Worm (Caenorhabditis elegans) whole organism, L4 larva: ENCODE results near the gene F52C12.2.

Experiments
- aly-2 ChIP-seq: sonication (generic microtip); optimal IDR thresholded peaks from 2 replicates; lab custom pipeline; 2018; ENCODE audit warnings: missing biosample characterization, missing genetic modification characterization
- dve-1 ChIP-seq: sonication (generic microtip); optimal IDR thresholded peaks from 2 replicates; lab custom pipeline; 2017; ENCODE audit warnings: antibody characterized with exemption, mild to moderate bottlenecking, missing genetic modification characterization, missing compliant biosample characterization; ENCODE audit not compliant: insufficient read depth
- nhr-111 ChIP-seq: fragments of 200-800 bp; sonication (Bioruptor generic); optimal IDR thresholded peaks from 2 replicates; lab custom pipeline; 2018; ENCODE audit warnings: mild to moderate bottlenecking, missing genetic modification characterization, missing compliant biosample characterization

DNA sequence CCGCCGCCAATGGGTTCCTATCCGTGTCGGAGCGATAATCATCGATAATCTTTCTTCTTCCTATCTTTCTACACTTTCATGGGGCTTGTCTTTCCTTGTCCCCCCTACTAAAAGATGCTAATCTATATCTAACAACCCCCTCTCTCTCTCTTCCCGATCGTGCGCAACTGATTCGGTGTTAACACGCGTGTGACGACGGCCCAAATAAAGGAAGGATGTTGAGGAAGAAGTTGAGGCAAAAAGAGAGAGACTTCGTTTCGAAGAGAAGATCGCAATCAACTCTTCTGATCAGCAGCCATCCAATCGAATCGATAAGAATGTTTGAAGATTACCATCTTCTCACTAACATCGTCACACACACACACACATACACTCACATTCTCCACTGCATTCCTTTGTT lies 42.1 kb upstream of the F52C12.2 start:
- TF ChIP-seq aly-2 (tag; lab: Kevin White, UChicago) (no peak), nhr-111 (GFP tag; lab: Kevin White, UChicago) (no peak), dve-1 (no peak)
